Worm (Caenorhabditis elegans) whole organism, midembryonic: ENCODE measurements around the gene gap-1.

ENCODE experiments used
- T22C8.4 ChIP-seq: fragments of 200-800 bp; sonication (Bioruptor generic); IDR thresholded peaks from 2 replicates; pipeline ENCODE4 v1.3.6; 2022; ENCODE audit warnings: missing genetic modification characterization, missing compliant biosample characterization
- cog-1 ChIP-seq: sonication (generic microtip); optimal IDR thresholded peaks from 2 replicates; lab custom pipeline; 2016; ENCODE audit warnings: missing genetic modification characterization, missing compliant biosample characterization
- flt-1 ChIP-seq: fragments of 200-800 bp; sonication (Bioruptor generic); IDR thresholded peaks from 2 replicates; pipeline ENCODE4 v1.3.6; 2022; ENCODE audit warnings: missing genetic modification characterization, missing compliant biosample characterization
- klf-2 ChIP-seq: fragments of 200-800 bp; sonication (Bioruptor generic); conservative IDR thresholded peaks from 2 replicates; pipeline ENCODE4 v1.3.6; 2022; ENCODE audit warnings: missing genetic modification reagents, missing genetic modification characterization, missing compliant biosample characterization
- med-1 ChIP-seq: sonication (generic microtip); optimal IDR thresholded peaks from 2 replicates; lab custom pipeline; 2017; ENCODE audit warnings: missing genetic modification characterization, mild to moderate bottlenecking, missing compliant biosample characterization, antibody characterized with exemption, missing genetic modification reagents; ENCODE audit not compliant: insufficient read depth
- ref-1 ChIP-seq: fragments of 200-800 bp; sonication (Bioruptor generic); conservative IDR thresholded peaks from 2 replicates; pipeline ENCODE4 v1.3.6; 2022; ENCODE audit warnings: missing genetic modification reagents, missing genetic modification characterization, missing compliant biosample characterization
- tab-1 ChIP-seq: fragments of 200-800 bp; sonication (Bioruptor generic); IDR thresholded peaks from 2 replicates; pipeline ENCODE4 v1.3.6; 2022; ENCODE audit warnings: missing genetic modification characterization, missing compliant biosample characterization
- ztf-23 ChIP-seq: fragments of 200-800 bp; sonication (Bioruptor generic); IDR thresholded peaks from 2 replicates; pipeline ENCODE4 v1.3.6; 2022; ENCODE audit warnings: missing genetic modification reagents, missing genetic modification characterization, missing compliant biosample characterization
- ztf-29 ChIP-seq: fragments of 200-800 bp; sonication (Bioruptor generic); IDR thresholded peaks from 2 replicates; pipeline ENCODE4 v1.3.6; 2022; ENCODE audit warnings: missing genetic modification reagents, missing genetic modification characterization, missing compliant biosample characterization

Gene gap-1

DNA sequence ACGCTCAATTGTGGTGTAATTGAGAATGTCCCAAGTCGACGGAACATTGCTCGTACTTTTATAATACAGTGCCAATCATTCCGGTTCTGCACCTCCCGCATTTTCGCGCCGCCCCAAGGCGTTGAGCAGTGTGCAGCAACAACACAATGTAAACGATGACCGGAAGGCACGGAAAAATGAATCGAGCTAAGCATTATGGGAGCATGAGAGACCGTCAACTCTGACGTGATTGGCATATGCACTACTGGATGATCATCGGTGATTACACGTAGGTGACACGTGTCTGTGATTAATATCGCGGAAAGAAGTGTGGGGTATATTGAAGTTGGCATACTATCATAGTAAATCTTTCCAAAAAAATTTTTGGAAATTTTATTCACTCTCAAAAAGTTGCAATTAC is 12.7 kb downstream of the gap-1 start, which contains the start of gene T24C12.4:
T24C12.4 (minus strand) TSS at position 101 of the 400 bp plus-strand sequence.
- TF ChIP-seq med-1 (GFP tag; lab: Kevin White, UChicago): no peak
- no peak for TF ChIP-seq flt-1 (GFP tag; lab: Robert Waterston, UW)
- TF ChIP-seq ztf-29 (GFP tag; lab: Robert Waterston, UW): no peak
- TF ChIP-seq ref-1 (GFP tag; lab: Robert Waterston, UW): no peak
- no peak for TF ChIP-seq klf-2 (GFP tag; lab: Robert Waterston, UW)
- no peak for TF ChIP-seq tab-1
- TF ChIP-seq ztf-23 (GFP tag; lab: Robert Waterston, UW): no peak
- TF ChIP-seq T22C8.4 (GFP tag; lab: Robert Waterston, UW): no peak
- TF ChIP-seq cog-1: no peak

DNA sequence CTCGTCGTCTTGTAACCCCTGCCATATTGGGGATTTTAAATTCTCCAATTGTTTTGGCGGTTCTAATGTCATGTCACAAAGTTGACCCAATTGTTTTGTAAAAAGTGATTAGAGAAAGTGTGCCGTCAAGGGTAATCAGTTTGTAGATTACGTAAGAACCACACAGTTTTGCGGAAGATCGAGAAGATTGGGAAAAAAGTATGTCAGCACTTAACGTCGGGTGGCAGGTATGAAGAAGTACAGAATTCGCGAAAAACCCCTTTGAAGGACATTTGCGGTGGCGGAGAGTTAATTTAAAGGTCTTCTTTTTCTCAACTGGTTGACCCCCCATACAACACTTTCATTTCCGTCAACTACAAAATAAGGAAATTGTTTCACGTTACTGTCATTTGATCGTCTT is 16.1 kb downstream of the gap-1 start:
- TF ChIP-seq cog-1 (no peak), ztf-29 (GFP tag; lab: Robert Waterston, UW) (no peak), med-1 (GFP tag; lab: Kevin White, UChicago) (no peak), tab-1 (no peak), flt-1 (GFP tag; lab: Robert Waterston, UW) (no peak), ztf-23 (GFP tag; lab: Robert Waterston, UW) (no peak), T22C8.4 (GFP tag; lab: Robert Waterston, UW) (no peak), klf-2 (GFP tag; lab: Robert Waterston, UW) (no peak), ref-1 (GFP tag; lab: Robert Waterston, UW) (no peak)

DNA sequence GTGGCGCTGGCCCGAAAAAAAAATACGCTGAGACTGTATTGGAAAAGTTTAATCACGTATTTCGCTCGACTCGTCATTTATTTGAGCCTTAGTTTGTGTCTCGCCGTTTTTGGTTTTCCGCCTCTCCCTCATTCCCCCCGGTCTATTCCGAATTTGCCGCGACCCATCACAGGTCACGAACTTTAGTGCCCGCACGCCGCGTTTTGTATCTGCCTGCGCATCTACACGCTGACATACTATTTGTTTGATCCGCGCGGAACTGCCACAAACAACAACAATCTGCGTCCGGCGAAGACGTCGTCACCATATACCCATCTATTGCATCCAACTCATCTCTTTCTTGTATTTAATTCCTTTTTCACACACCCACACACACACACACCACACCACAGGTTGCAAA is 17.9 kb downstream of the gap-1 start:
- TF ChIP-seq ref-1 (GFP tag; lab: Robert Waterston, UW) (no peak), med-1 (GFP tag; lab: Kevin White, UChicago) (no peak), flt-1 (GFP tag; lab: Robert Waterston, UW) (no peak), ztf-29 (GFP tag; lab: Robert Waterston, UW) (no peak), ztf-23 (GFP tag; lab: Robert Waterston, UW) (no peak), T22C8.4 (GFP tag; lab: Robert Waterston, UW) (no peak), tab-1 (no peak), cog-1 (no peak), klf-2 (GFP tag; lab: Robert Waterston, UW) (no peak)

DNA sequence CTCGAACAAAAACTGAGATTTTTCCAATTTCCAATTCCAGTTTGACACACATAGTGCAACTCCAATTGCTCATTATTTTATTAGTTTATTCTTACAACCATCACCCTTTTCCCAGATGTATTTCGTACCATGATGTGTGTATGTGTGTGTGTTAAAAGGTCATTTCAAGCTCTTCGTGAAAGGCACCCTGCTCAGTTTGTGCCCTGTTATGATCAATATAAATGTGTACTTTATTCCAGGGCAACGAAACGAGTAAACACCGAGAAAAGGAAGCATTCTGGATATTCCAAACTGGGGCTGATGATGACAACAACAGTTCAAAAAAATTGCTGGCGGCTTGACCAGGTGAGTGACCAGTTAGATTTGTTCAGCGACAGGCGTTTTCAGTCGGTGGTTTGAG is 18.4 kb downstream of the gap-1 start, which contains the start of gene peb-1:
peb-1 (plus strand) TSS at position 301 of the 400 bp plus-strand sequence.
- TF ChIP-seq ztf-29 (GFP tag; lab: Robert Waterston, UW) (no peak), T22C8.4 (GFP tag; lab: Robert Waterston, UW) (no peak), cog-1 (no peak)

DNA sequence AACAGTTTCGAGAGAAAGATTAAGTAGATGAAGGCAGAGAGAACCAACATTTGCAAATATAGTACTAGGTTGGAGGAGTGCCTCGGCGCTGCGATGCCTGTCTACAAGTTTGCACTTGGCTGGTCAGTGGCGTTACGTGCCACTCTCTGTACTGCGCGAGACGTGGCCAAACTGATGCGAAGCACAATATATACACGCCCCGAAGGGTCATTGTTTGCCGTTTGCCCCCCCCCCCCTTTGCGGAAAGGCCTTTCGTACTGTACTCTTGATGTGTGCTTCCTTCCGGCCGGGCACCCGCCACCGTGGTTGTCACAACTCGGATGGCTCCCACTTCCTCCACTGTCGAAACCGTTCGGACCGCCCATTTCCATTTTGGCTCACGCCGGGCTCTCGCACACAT is 19.8 kb downstream of the gap-1 start:
- TF ChIP-seq ref-1 (GFP tag; lab: Robert Waterston, UW) (no peak), T22C8.4 (GFP tag; lab: Robert Waterston, UW) (no peak), flt-1 (GFP tag; lab: Robert Waterston, UW) (no peak), ztf-29 (GFP tag; lab: Robert Waterston, UW) (no peak), med-1 (GFP tag; lab: Kevin White, UChicago) (no peak), tab-1 (no peak), klf-2 (GFP tag; lab: Robert Waterston, UW) (no peak), cog-1 (no peak), ztf-23 (GFP tag; lab: Robert Waterston, UW) (no peak)

DNA sequence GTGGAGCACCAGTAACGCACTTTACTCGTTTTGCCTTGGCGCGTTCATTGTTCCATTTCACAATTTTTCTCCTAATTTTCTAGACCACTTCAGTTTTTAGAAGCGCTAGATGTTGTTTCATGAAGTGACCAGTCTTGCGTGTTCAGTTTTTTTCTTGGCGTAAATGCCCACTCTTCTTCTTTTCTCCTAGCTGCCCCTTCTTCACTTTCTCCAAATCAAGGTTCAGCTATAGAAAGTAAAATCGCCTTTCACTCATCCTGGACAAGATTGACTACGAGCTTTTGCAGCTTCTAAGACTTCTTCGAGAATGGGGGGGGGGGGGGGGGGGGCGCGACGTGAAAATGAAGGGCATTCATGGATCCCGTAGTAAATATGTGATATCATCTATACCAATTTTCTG is 20.4 kb downstream of the gap-1 start:
- TF ChIP-seq klf-2 (GFP tag; lab: Robert Waterston, UW) (no peak), cog-1 (no peak), med-1 (GFP tag; lab: Kevin White, UChicago) (no peak), ref-1 (GFP tag; lab: Robert Waterston, UW) (no peak), flt-1 (GFP tag; lab: Robert Waterston, UW) (no peak), ztf-23 (GFP tag; lab: Robert Waterston, UW) (no peak), T22C8.4 (GFP tag; lab: Robert Waterston, UW) (no peak), ztf-29 (GFP tag; lab: Robert Waterston, UW) (no peak), tab-1 (no peak)

DNA sequence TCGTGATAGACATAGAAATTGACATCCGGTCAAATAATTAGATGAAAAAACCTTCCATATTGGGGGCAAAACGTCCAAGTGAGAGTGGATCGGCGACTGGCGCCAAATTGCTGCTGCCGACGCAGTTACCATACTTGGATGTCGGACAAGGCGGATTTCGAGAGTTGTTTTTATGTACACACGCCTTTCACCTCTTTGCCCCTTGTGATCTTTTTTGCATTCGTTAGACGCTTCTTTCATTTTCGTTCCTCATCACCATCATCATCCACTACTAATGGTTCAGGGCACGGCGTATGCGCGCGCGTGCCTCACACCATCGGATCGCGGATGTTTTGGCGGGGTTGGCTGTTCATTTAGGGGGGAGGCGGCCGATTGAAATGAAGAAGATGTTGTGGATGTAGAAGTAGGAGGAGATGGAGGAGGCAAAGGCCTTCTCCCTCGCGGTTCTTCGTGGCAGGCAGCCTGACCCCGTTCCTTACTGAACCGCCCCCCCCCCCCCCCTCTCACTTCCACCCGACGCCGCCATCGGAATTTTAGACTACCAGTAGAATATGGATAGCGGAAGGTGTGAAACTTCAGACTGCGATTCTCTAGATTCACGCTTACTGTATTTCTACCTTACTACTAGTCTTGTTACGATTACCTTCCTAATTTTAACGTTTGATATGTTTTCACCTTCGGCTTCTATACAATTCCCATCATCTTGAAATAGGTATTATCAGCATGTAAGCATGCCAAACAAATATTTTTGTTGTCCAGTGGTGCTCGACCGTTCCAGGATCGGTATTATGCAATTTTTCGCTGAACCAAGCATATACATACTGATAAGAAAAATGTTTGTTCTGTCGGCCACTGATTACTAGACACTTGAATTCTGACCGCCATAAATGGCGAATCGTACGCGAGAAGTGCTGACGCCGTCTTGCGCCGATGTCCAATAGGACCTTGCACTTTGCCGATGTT is 21.4 kb downstream of the gap-1 start:
- TF ChIP-seq flt-1 (GFP tag; lab: Robert Waterston, UW) (no peak), tab-1 (no peak), med-1 (GFP tag; lab: Kevin White, UChicago) (no peak), ztf-23 (GFP tag; lab: Robert Waterston, UW) (0 out of 2 replicates have a peak, but pooled peaks have one; percentile 13)

DNA sequence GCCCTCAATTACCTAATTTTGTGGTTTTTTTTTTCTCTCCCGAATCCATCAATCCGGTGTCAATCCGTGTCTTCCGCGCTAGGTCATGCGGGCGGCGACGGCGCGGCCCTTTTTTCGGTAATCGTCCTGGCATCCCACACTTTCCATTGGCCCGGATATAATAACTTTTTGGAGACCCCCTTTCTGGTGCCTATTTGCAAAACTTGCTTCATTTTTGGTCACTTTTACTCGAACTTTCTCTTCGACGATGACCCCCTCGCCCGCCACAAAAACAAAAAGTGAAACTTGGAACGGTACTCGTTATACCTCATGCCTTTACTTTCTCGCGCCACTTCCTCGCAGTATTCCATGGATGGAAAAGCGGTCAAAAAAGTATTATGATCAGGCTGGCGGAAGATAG is 22.1 kb downstream of the gap-1 start:
- TF ChIP-seq T22C8.4 (GFP tag; lab: Robert Waterston, UW): no peak
- TF ChIP-seq ref-1 (GFP tag; lab: Robert Waterston, UW): no peak
- no peak for TF ChIP-seq ztf-23 (GFP tag; lab: Robert Waterston, UW)
- TF ChIP-seq klf-2 (GFP tag; lab: Robert Waterston, UW): no peak
- TF ChIP-seq cog-1: no peak
- TF ChIP-seq ztf-29 (GFP tag; lab: Robert Waterston, UW): no peak
- TF ChIP-seq tab-1: no peak

DNA sequence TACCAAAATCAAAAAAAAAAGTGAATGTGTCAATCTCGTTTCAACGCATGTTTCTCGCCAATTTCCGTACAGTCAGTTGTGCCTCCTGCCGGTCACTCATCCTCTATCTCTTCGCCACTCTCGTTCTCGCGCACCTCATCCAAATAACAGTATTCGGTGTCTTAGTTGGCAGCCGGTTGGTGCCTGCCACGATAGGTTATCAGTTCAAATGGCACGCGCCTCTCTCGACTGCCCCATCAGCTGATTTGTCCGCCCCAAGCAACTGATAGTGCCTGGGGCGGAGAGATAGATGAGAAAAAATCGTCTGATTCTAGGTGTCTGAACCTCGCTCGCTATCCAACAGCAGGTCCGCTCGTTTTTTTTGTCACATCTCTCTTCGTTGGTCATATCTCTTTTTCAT is 22.8 kb downstream of the gap-1 start:
- no peak for TF ChIP-seq ztf-29 (GFP tag; lab: Robert Waterston, UW)
- TF ChIP-seq tab-1: no peak
- TF ChIP-seq T22C8.4 (GFP tag; lab: Robert Waterston, UW): no peak
- TF ChIP-seq flt-1 (GFP tag; lab: Robert Waterston, UW): no peak; the same call in 1 of the 2 replicates
- no peak for TF ChIP-seq ref-1 (GFP tag; lab: Robert Waterston, UW)
- no peak for TF ChIP-seq med-1 (GFP tag; lab: Kevin White, UChicago)
- no peak for TF ChIP-seq cog-1
- no peak for TF ChIP-seq klf-2 (GFP tag; lab: Robert Waterston, UW)
- TF ChIP-seq ztf-23 (GFP tag; lab: Robert Waterston, UW): no peak
